Fruit fly (Drosophila melanogaster) whole organism, embryonic: Measurements from ENCODE around the gene fliI.

Experiments used
- Abd-B ChIP-seq: fragments of 200-800 bp; sonication (Bioruptor generic); optimal IDR thresholded peaks from 2 replicates; lab custom pipeline; 2018; ENCODE audit warnings: missing biosample characterization, mild to moderate bottlenecking, missing genetic modification characterization, moderate library complexity
- CG10431 ChIP-seq: fragments of 200-800 bp; sonication (Bioruptor generic); optimal IDR thresholded peaks from 3 replicates; lab custom pipeline; 2018; ENCODE audit warnings: missing biosample characterization, mild to moderate bottlenecking, missing genetic modification characterization
- CG11085 ChIP-seq: fragments of 200-800 bp; sonication (Bioruptor generic); IDR thresholded peaks from 2 replicates; pipeline ENCODE4 v1.3.6; 2022; ENCODE audit warnings: missing biosample characterization, missing genetic modification characterization
- CG11504 ChIP-seq: fragments of 200-800 bp; sonication (Bioruptor generic); optimal IDR thresholded peaks from 3 replicates; lab custom pipeline; 2019; ENCODE audit warnings: missing biosample characterization, mild to moderate bottlenecking, missing genetic modification characterization, moderate library complexity
- CG12391 ChIP-seq: fragments of 200-800 bp; sonication (Bioruptor generic); optimal IDR thresholded peaks from 3 replicates; lab custom pipeline; 2018; ENCODE audit warnings: missing biosample characterization, mild to moderate bottlenecking, missing genetic modification characterization, moderate library complexity
- CG15011 ChIP-seq: fragments of 200-800 bp; sonication (Bioruptor generic); optimal IDR thresholded peaks from 3 replicates; lab custom pipeline; 2018; ENCODE audit warnings: missing biosample characterization, mild to moderate bottlenecking, missing genetic modification characterization
- CG18599 ChIP-seq: fragments of 200-800 bp; sonication (Bioruptor generic); optimal IDR thresholded peaks from 3 replicates; lab custom pipeline; 2017; ENCODE audit warnings: missing biosample characterization, missing genetic modification characterization, mild to moderate bottlenecking, moderate library complexity, missing genetic modification reagents
- CG3163 ChIP-seq: fragments of 200-800 bp; sonication (Bioruptor generic); optimal IDR thresholded peaks from 3 replicates; lab custom pipeline; 2016; ENCODE audit warnings: missing biosample characterization, missing genetic modification characterization
- CG4854 ChIP-seq: fragments of 200-800 bp; sonication (Bioruptor generic); optimal IDR thresholded peaks from 2 replicates; lab custom pipeline; 2016; ENCODE audit warnings: missing biosample characterization, missing genetic modification characterization, inconsistent platforms
- CG8359 ChIP-seq: fragments of 200-800 bp; sonication (Bioruptor generic); optimal IDR thresholded peaks from 2 replicates; lab custom pipeline; 2017; ENCODE audit warnings: missing biosample characterization, mild to moderate bottlenecking, missing genetic modification characterization, borderline replicate concordance
- CG8478 ChIP-seq: fragments of >200 bp; optimal IDR thresholded peaks from 2 replicates; lab custom pipeline; 2018
- CG8765 ChIP-seq: fragments of 200-800 bp; sonication (Bioruptor generic); IDR thresholded peaks from 2 replicates; pipeline ENCODE4 v1.3.6; 2022; ENCODE audit warnings: missing biosample characterization, missing genetic modification characterization
- CG9817 ChIP-seq: fragments of 200-800 bp; sonication (Bioruptor generic); optimal IDR thresholded peaks from 2 replicates; lab custom pipeline; 2018; ENCODE audit warnings: missing biosample characterization, mild to moderate bottlenecking, missing genetic modification characterization, moderate library complexity
- CG9876 ChIP-seq: fragments of 200-800 bp; sonication (Bioruptor generic); optimal IDR thresholded peaks from 2 replicates; lab custom pipeline; 2016; ENCODE audit warnings: missing biosample characterization, missing genetic modification characterization
- D19B ChIP-seq: fragments of 200-800 bp; sonication (Bioruptor generic); optimal IDR thresholded peaks from 2 replicates; lab custom pipeline; 2017; ENCODE audit warnings: missing biosample characterization, mild to moderate bottlenecking, missing genetic modification characterization
- Dad ChIP-seq: fragments of 200-800 bp; sonication (Bioruptor generic); optimal IDR thresholded peaks from 3 replicates; lab custom pipeline; 2016; ENCODE audit warnings: missing biosample characterization, missing genetic modification characterization
- Dp ChIP-seq: fragments of 200-800 bp; sonication (Bioruptor generic); optimal IDR thresholded peaks from 2 replicates; lab custom pipeline; 2018; ENCODE audit warnings: missing biosample characterization, mild to moderate bottlenecking, missing genetic modification characterization, moderate library complexity
- E2f1 ChIP-seq: fragments of 200-800 bp; sonication (Bioruptor generic); IDR thresholded peaks from 2 replicates; pipeline ENCODE4 v1.3.6; 2022; ENCODE audit warnings: missing biosample characterization, missing genetic modification characterization
- ERR ChIP-seq: fragments of 200-800 bp; sonication (Bioruptor generic); optimal IDR thresholded peaks from 2 replicates; lab custom pipeline; 2016; ENCODE audit warnings: missing biosample characterization, missing genetic modification characterization
- Fer1 ChIP-seq: fragments of 200-800 bp; sonication (Bioruptor generic); optimal IDR thresholded peaks from 2 replicates; lab custom pipeline; 2017; ENCODE audit warnings: missing biosample characterization, mild to moderate bottlenecking, missing genetic modification characterization
- Fer2 ChIP-seq: fragments of 200-800 bp; sonication (Bioruptor generic); optimal IDR thresholded peaks from 2 replicates; lab custom pipeline; 2018; ENCODE audit warnings: missing biosample characterization, mild to moderate bottlenecking, missing genetic modification characterization, moderate library complexity
- HmgZ ChIP-seq: fragments of 200-800 bp; sonication (Bioruptor generic); optimal IDR thresholded peaks from 2 replicates; lab custom pipeline; 2018; ENCODE audit warnings: missing biosample characterization, mild to moderate bottlenecking, missing genetic modification characterization
- Hmr ChIP-seq: fragments of 200-800 bp; sonication (Bioruptor generic); optimal IDR thresholded peaks from 3 replicates; lab custom pipeline; 2017; ENCODE audit warnings: mild to moderate bottlenecking, missing biosample characterization, missing genetic modification reagents, missing genetic modification characterization
- Hr78 ChIP-seq, 2 experiments: fragments of 200-800 bp in 1 of 2; fragments of >200 bp in 1 of 2; sonication (Bioruptor generic) in 1 of 2; optimal IDR thresholded peaks; 2 replicates each; lab custom pipeline; 2017 to 2019; ENCODE audit warnings: missing biosample characterization in 2 of 2, missing genetic modification characterization in 2 of 2, mild to moderate bottlenecking in 1 of 2, moderate library complexity in 1 of 2
- Kr ChIP-seq: fragments of 200-800 bp; sonication (Bioruptor generic); optimal IDR thresholded peaks from 2 replicates; lab custom pipeline; 2017; ENCODE audit warnings: missing biosample characterization, mild to moderate bottlenecking, missing genetic modification characterization
- Lhr ChIP-seq: fragments of 200-800 bp; sonication (Bioruptor generic); optimal IDR thresholded peaks from 3 replicates; lab custom pipeline; 2017; ENCODE audit warnings: mild to moderate bottlenecking, missing biosample characterization, missing genetic modification reagents, missing genetic modification characterization
- Med ChIP-seq: fragments of 200-800 bp; sonication (Bioruptor generic); peaks from one replicate; lab custom pipeline; 2016; ENCODE audit warnings: missing biosample characterization, missing genetic modification characterization, mild to moderate bottlenecking, inconsistent platforms, moderate library complexity
- Vsx1 ChIP-seq: fragments of 200-800 bp; sonication (Bioruptor generic); optimal IDR thresholded peaks from 2 replicates; lab custom pipeline; 2017; ENCODE audit warnings: missing biosample characterization, mild to moderate bottlenecking, missing genetic modification characterization, missing genetic modification reagents
- amos ChIP-seq: fragments of 200-800 bp; sonication (Bioruptor generic); IDR thresholded peaks from 2 replicates; pipeline ENCODE4 v1.3.6; 2022; ENCODE audit warnings: missing biosample characterization, missing genetic modification characterization; ENCODE audit not compliant: partially characterized antibody
- aop ChIP-seq: fragments of 200-800 bp; sonication (Bioruptor generic); IDR thresholded peaks from 2 replicates; pipeline ENCODE4 v1.3.6; 2022; ENCODE audit warnings: missing biosample characterization, missing genetic modification characterization
- crp ChIP-seq, 2 experiments: fragments of 200-800 bp; sonication (Bioruptor generic); optimal IDR thresholded peaks; 2 replicates in 1 of 2; 3 replicates in 1 of 2; lab custom pipeline; 2017; ENCODE audit warnings: missing biosample characterization in 2 of 2, missing genetic modification characterization in 2 of 2, mild to moderate bottlenecking in 1 of 2, moderate library complexity in 1 of 2
- fru ChIP-seq: fragments of >200 bp; optimal IDR thresholded peaks from 2 replicates; lab custom pipeline; 2017
- fu2 ChIP-seq: fragments of 200-800 bp; sonication (Bioruptor generic); optimal IDR thresholded peaks from 2 replicates; lab custom pipeline; 2016; ENCODE audit warnings: missing biosample characterization, missing genetic modification characterization
- gro ChIP-seq: fragments of 200-800 bp; sonication (Bioruptor generic); optimal IDR thresholded peaks from 2 replicates; lab custom pipeline; 2016; ENCODE audit warnings: missing biosample characterization, missing genetic modification characterization
- h ChIP-seq: fragments of >200 bp; optimal IDR thresholded peaks from 2 replicates; lab custom pipeline; 2017
- ham ChIP-seq: fragments of 200-800 bp; sonication (Bioruptor generic); IDR thresholded peaks from 2 replicates; pipeline ENCODE4 v1.3.6; 2022; ENCODE audit warnings: missing biosample characterization, missing genetic modification characterization
- hb ChIP-seq: fragments of 200-800 bp; sonication (Bioruptor generic); IDR thresholded peaks from 3 replicates; pipeline ENCODE4 v1.3.6; 2022; ENCODE audit warnings: missing biosample characterization, missing genetic modification characterization; ENCODE audit not compliant: partially characterized antibody
- her ChIP-seq: fragments of 200-800 bp; sonication (Bioruptor generic); optimal IDR thresholded peaks from 2 replicates; lab custom pipeline; 2016; ENCODE audit warnings: missing biosample characterization, missing genetic modification characterization
- jing ChIP-seq: fragments of 200-800 bp; sonication (Bioruptor generic); optimal IDR thresholded peaks from 2 replicates; lab custom pipeline; 2018; ENCODE audit warnings: missing biosample characterization, mild to moderate bottlenecking, missing genetic modification characterization
- mam ChIP-seq: fragments of 200-800 bp; sonication (Bioruptor generic); optimal IDR thresholded peaks from 3 replicates; lab custom pipeline; 2016; ENCODE audit warnings: missing biosample characterization, missing genetic modification characterization
- nerfin-1 ChIP-seq: fragments of 200-800 bp; sonication (Bioruptor generic); optimal IDR thresholded peaks from 3 replicates; lab custom pipeline; 2019; ENCODE audit warnings: missing biosample characterization, mild to moderate bottlenecking, missing genetic modification characterization, moderate library complexity
- nerfin-2 ChIP-seq: fragments of 200-800 bp; sonication (Bioruptor generic); IDR thresholded peaks from 2 replicates; pipeline ENCODE4 v1.3.6; 2022; ENCODE audit warnings: missing biosample characterization, missing genetic modification characterization; ENCODE audit not compliant: partially characterized antibody
- rib ChIP-seq: fragments of 200-800 bp; sonication (Bioruptor generic); IDR thresholded peaks from 2 replicates; pipeline ENCODE4 v1.3.6; 2022; ENCODE audit warnings: missing biosample characterization, missing genetic modification characterization
- ro ChIP-seq: fragments of 200-800 bp; sonication (Bioruptor generic); IDR thresholded peaks from 2 replicates; pipeline ENCODE4 v1.3.6; 2022; ENCODE audit warnings: missing biosample characterization, missing genetic modification characterization
- scrt ChIP-seq: fragments of 200-800 bp; sonication (Bioruptor generic); optimal IDR thresholded peaks from 2 replicates; lab custom pipeline; 2018; ENCODE audit warnings: missing biosample characterization, mild to moderate bottlenecking, missing genetic modification characterization, moderate library complexity
- sens-2 ChIP-seq: fragments of 200-800 bp; sonication (Bioruptor generic); IDR thresholded peaks from 2 replicates; pipeline ENCODE4 v1.3.6; 2022; ENCODE audit warnings: missing biosample characterization, missing genetic modification characterization
- sim ChIP-seq: fragments of 200-800 bp; sonication (Bioruptor generic); IDR thresholded peaks from 2 replicates; pipeline ENCODE4 v1.3.6; 2022; ENCODE audit warnings: missing biosample characterization, missing genetic modification characterization
- tll ChIP-seq, 2 experiments: fragments of 200-800 bp in 1 of 2; fragments of >200 bp in 1 of 2; sonication (Bioruptor generic) in 1 of 2; optimal IDR thresholded peaks; 2 replicates each; lab custom pipeline; 2017 to 2019; ENCODE audit warnings: missing biosample characterization in 2 of 2, missing genetic modification characterization in 2 of 2, mild to moderate bottlenecking in 1 of 2, moderate library complexity in 1 of 2
- ttk ChIP-seq: fragments of 200-800 bp; sonication (Bioruptor generic); IDR thresholded peaks from 2 replicates; pipeline ENCODE4 v2.1.2; 2022; ENCODE audit warnings: missing biosample characterization, missing genetic modification characterization
- tx ChIP-seq: fragments of 200-800 bp; sonication (Bioruptor generic); optimal IDR thresholded peaks from 2 replicates; lab custom pipeline; 2016; ENCODE audit warnings: missing biosample characterization, missing genetic modification characterization

The fliI gene

DNA sequence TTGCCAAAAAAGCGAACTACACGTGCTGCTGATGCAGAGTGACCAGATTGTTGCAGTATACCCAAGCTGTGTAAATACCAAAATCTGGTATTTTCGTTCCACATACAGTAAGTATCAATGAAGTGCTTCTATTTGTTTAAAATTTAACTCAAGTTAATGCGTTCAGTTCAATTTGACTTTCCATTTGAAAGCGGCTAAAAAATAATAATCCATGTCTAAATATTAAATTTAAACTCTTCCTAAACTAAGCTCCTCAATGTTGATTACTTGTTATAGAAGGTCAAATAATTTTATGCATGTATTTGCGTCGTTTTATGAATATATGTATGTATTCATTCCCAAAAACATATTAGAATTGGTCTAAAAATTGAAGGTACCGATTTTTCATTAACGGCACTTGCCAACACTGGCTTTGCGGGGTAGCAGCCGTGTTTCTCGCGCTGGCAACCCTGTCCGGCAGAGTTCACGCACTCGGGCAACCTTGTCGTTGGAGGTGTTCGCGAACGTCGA is 10.3 kb downstream of the fliI start, which contains the start of the genes peng and sol (continued):
- TF ChIP-seq CG10431 (GFP tag; lab: Kevin White, UChicago): peak; percentile 21
- TF ChIP-seq her: peak; percentile 40
- no peak; the same call in 1 of the 2 replicates for TF ChIP-seq CG8765
- TF ChIP-seq Dp: no peak
- no peak for TF ChIP-seq Kr (GFP tag; lab: Kevin White, UChicago)
- peak; percentile 45 for TF ChIP-seq nerfin-1 (tag; lab: Kevin White, UChicago)
- no peak for TF ChIP-seq fru (lab: Kevin White, UChicago)
- no peak for TF ChIP-seq CG11085 (GFP tag; lab: Robert Waterston, UW)
- TF ChIP-seq sens-2 (GFP tag; lab: Robert Waterston, UW): 0 out of 2 replicates have a peak, but pooled peaks have one; percentile 4
- peak; percentile 62 for TF ChIP-seq CG9817 (tag; lab: Kevin White, UChicago)
- TF ChIP-seq nerfin-2 (GFP tag; lab: Robert Waterston, UW): no peak
- TF ChIP-seq Hr78 (GFP tag; optimal IDR thresholded peaks at IDR 0.05; lab: Kevin White, UChicago): no peak
- TF ChIP-seq CG15011 (GFP tag; lab: Kevin White, UChicago): no peak
- peak; percentile 65 for TF ChIP-seq tx (GFP tag; lab: Kevin White, UChicago)
- peak; percentile 84 for TF ChIP-seq CG12391
- peak; percentile 72 for TF ChIP-seq Fer1 (GFP tag; lab: Kevin White, UChicago)
- TF ChIP-seq Dad (GFP tag; lab: Kevin White, UChicago): peak; percentile 33
- no peak for TF ChIP-seq ERR (GFP tag; lab: Kevin White, UChicago)
- no peak for TF ChIP-seq ttk
- peak; percentile 31 for TF ChIP-seq HmgZ (tag; lab: Kevin White, UChicago)
- TF ChIP-seq CG4854 (GFP tag; lab: Kevin White, UChicago): peak; percentile 29
- peak; percentile 42 for TF ChIP-seq D19B (GFP tag; lab: Kevin White, UChicago)
- TF ChIP-seq aop (GFP tag; lab: Robert Waterston, UW): no peak
- TF ChIP-seq Med (GFP tag; lab: Kevin White, UChicago): peak; percentile 92
- TF ChIP-seq scrt (GFP tag; lab: Kevin White, UChicago): peak; percentile 27
- no peak for TF ChIP-seq h (lab: Kevin White, UChicago)
- peak; percentile 71 for TF ChIP-seq CG18599 (GFP tag; lab: Kevin White, UChicago)
- TF ChIP-seq E2f1 (GFP tag; lab: Robert Waterston, UW): peak; percentile 49; the same call in 1 of the 2 replicates
- TF ChIP-seq Vsx1 (GFP tag; lab: Kevin White, UChicago): no peak
- peak in 1 of 2 experiments; percentile 29 for TF ChIP-seq crp (GFP tag; optimal IDR thresholded peaks at IDR 0.05; lab: Kevin White, UChicago)
- no peak for TF ChIP-seq jing
- TF ChIP-seq sim (GFP tag; lab: Robert Waterston, UW): no peak
- TF ChIP-seq Fer2 (tag; lab: Kevin White, UChicago): peak; percentile 49
- no peak for TF ChIP-seq ro (GFP tag; lab: Robert Waterston, UW)
- peak; percentile 85 for TF ChIP-seq mam (GFP tag; lab: Kevin White, UChicago)
- peak; percentile 42; the same call in 1 of the 2 replicates for TF ChIP-seq rib
- TF ChIP-seq CG3163 (GFP tag; lab: Kevin White, UChicago): peak; percentile 45
- no peak for TF ChIP-seq CG8478 (lab: Kevin White, UChicago)
- no peak for TF ChIP-seq CG11504 (tag; lab: Kevin White, UChicago)
- peak; percentile 65 for TF ChIP-seq fu2
- TF ChIP-seq gro: peak; percentile 58
- no peak for TF ChIP-seq hb (GFP tag; lab: Robert Waterston, UW)
- peak; percentile 45 for TF ChIP-seq CG9876 (GFP tag; lab: Kevin White, UChicago)
- TF ChIP-seq Hmr (GFP tag; lab: Kevin White, UChicago): peak; percentile 82
- peak; percentile 80 for TF ChIP-seq Lhr (GFP tag; lab: Kevin White, UChicago)
- TF ChIP-seq ham (GFP tag; lab: Robert Waterston, UW): no peak
- peak; percentile 35; the same call in 1 of the 2 replicates for TF ChIP-seq amos (GFP tag; lab: Robert Waterston, UW)
- TF ChIP-seq tll (GFP tag; optimal IDR thresholded peaks at IDR 0.05; lab: Kevin White, UChicago): no peak
- TF ChIP-seq CG8359 (GFP tag; lab: Kevin White, UChicago): peak; percentile 10
- peak; percentile 72 for TF ChIP-seq Abd-B (GFP tag; lab: Kevin White, UChicago)
